Fruit fly (Drosophila melanogaster) whole organism, embryonic: ENCODE measurements around the gene CG17778.

Experiments used
- Atf-2 ChIP-seq: fragments of 200-800 bp; sonication (Bioruptor generic); optimal IDR thresholded peaks from 2 replicates; lab custom pipeline; 2016; ENCODE audit warnings: missing biosample characterization, missing genetic modification characterization
- CG10267 ChIP-seq: fragments of 200-800 bp; sonication (Bioruptor generic); optimal IDR thresholded peaks from 2 replicates; lab custom pipeline; 2018; ENCODE audit warnings: missing biosample characterization, mild to moderate bottlenecking, missing genetic modification characterization, moderate library complexity
- CG10979 ChIP-seq: fragments of 200-800 bp; sonication (Bioruptor generic); optimal IDR thresholded peaks from 2 replicates; lab custom pipeline; 2018; ENCODE audit warnings: missing biosample characterization, mild to moderate bottlenecking, missing genetic modification characterization, moderate library complexity
- CG12659 ChIP-seq: fragments of 200-800 bp; sonication (Bioruptor generic); optimal IDR thresholded peaks from 3 replicates; lab custom pipeline; 2017; ENCODE audit warnings: mild to moderate bottlenecking, missing biosample characterization, missing genetic modification reagents, missing genetic modification characterization
- CG13287 ChIP-seq: fragments of 200-800 bp; sonication (Bioruptor generic); IDR thresholded peaks from 2 replicates; pipeline ENCODE4 v1.3.6; 2022; ENCODE audit warnings: missing biosample characterization, missing genetic modification characterization; ENCODE audit not compliant: partially characterized antibody
- CG14710 ChIP-seq: fragments of 200-800 bp; sonication (Bioruptor generic); optimal IDR thresholded peaks from 3 replicates; lab custom pipeline; 2019; ENCODE audit warnings: missing biosample characterization, mild to moderate bottlenecking, missing genetic modification characterization, moderate library complexity
- CG1603 ChIP-seq: fragments of 200-800 bp; sonication (Bioruptor generic); optimal IDR thresholded peaks from 2 replicates; lab custom pipeline; 2019; ENCODE audit warnings: missing biosample characterization, mild to moderate bottlenecking, missing genetic modification characterization, moderate library complexity
- CG1647 ChIP-seq: fragments of 200-800 bp; sonication (Bioruptor generic); optimal IDR thresholded peaks from 3 replicates; lab custom pipeline; 2016; ENCODE audit warnings: missing biosample characterization, missing genetic modification characterization
- CG17829 ChIP-seq: fragments of 200-800 bp; optimal IDR thresholded peaks from 2 replicates; lab custom pipeline; 2019; ENCODE audit warnings: missing biosample characterization, mild to moderate bottlenecking, missing genetic modification characterization, moderate library complexity
- CG18599 ChIP-seq: fragments of 200-800 bp; sonication (Bioruptor generic); optimal IDR thresholded peaks from 3 replicates; lab custom pipeline; 2017; ENCODE audit warnings: missing biosample characterization, missing genetic modification characterization, mild to moderate bottlenecking, moderate library complexity, missing genetic modification reagents
- CG2116 ChIP-seq: fragments of 200-800 bp; sonication (Bioruptor generic); optimal IDR thresholded peaks from 3 replicates; lab custom pipeline; 2018; ENCODE audit warnings: missing biosample characterization, mild to moderate bottlenecking, missing genetic modification characterization
- CG2120 ChIP-seq: fragments of 200-800 bp; sonication (Bioruptor generic); optimal IDR thresholded peaks from 3 replicates; lab custom pipeline; 2016; ENCODE audit warnings: missing biosample characterization, missing genetic modification characterization
- CG30020 ChIP-seq: fragments of 200-800 bp; optimal IDR thresholded peaks from 2 replicates; lab custom pipeline; 2019; ENCODE audit warnings: missing biosample characterization, mild to moderate bottlenecking, missing genetic modification characterization, moderate library complexity
- CG31365 ChIP-seq: fragments of 200-800 bp; sonication (Bioruptor generic); optimal IDR thresholded peaks from 2 replicates; lab custom pipeline; 2018; ENCODE audit warnings: missing biosample characterization, mild to moderate bottlenecking, missing genetic modification characterization
- CG34422 ChIP-seq: fragments of 200-800 bp; sonication (Bioruptor generic); IDR thresholded peaks from 3 replicates; pipeline ENCODE4 v1.3.6; 2022; ENCODE audit warnings: missing biosample characterization, missing genetic modification characterization
- CG3847 ChIP-seq: fragments of 200-800 bp; sonication (Bioruptor generic); IDR thresholded peaks from 2 replicates; pipeline ENCODE4 v1.3.6; 2022; ENCODE audit warnings: missing biosample characterization, missing genetic modification characterization
- CG42726 ChIP-seq: fragments of 200-800 bp; sonication (Bioruptor generic); IDR thresholded peaks from 2 replicates; pipeline ENCODE4 v1.3.6; 2022; ENCODE audit warnings: missing biosample characterization, missing genetic modification characterization; ENCODE audit not compliant: partially characterized antibody
- CG4707 ChIP-seq: fragments of 200-800 bp; sonication (Bioruptor generic); optimal IDR thresholded peaks from 2 replicates; lab custom pipeline; 2018; ENCODE audit warnings: missing biosample characterization, mild to moderate bottlenecking, missing genetic modification characterization, moderate library complexity
- CG8478 ChIP-seq: fragments of >200 bp; optimal IDR thresholded peaks from 2 replicates; lab custom pipeline; 2018
- CG9932 ChIP-seq: fragments of 200-800 bp; sonication (Bioruptor generic); IDR thresholded peaks from 2 replicates; pipeline ENCODE4 v1.3.6; 2022; ENCODE audit warnings: missing biosample characterization, missing genetic modification characterization
- Deaf1 ChIP-seq: fragments of 200-800 bp; optimal IDR thresholded peaks from 3 replicates; lab custom pipeline; 2019; ENCODE audit warnings: missing biosample characterization, mild to moderate bottlenecking, missing genetic modification characterization, moderate library complexity
- Dip2 ChIP-seq: fragments of 200-800 bp; sonication (Bioruptor generic); IDR thresholded peaks from 2 replicates; pipeline ENCODE4 v1.3.6; 2022; ENCODE audit warnings: missing biosample characterization, missing genetic modification characterization
- Dp ChIP-seq: fragments of 200-800 bp; sonication (Bioruptor generic); optimal IDR thresholded peaks from 2 replicates; lab custom pipeline; 2018; ENCODE audit warnings: missing biosample characterization, mild to moderate bottlenecking, missing genetic modification characterization, moderate library complexity
- E2f2 ChIP-seq: fragments of 200-800 bp; sonication (Bioruptor generic); IDR thresholded peaks from 2 replicates; pipeline ENCODE4 v1.3.6; 2022; ENCODE audit warnings: missing biosample characterization, missing genetic modification characterization
- Ets97D ChIP-seq: fragments of 200-800 bp; sonication (Bioruptor generic); optimal IDR thresholded peaks from 3 replicates; lab custom pipeline; 2016; ENCODE audit warnings: missing biosample characterization, missing genetic modification characterization
- Fer2 ChIP-seq: fragments of 200-800 bp; sonication (Bioruptor generic); optimal IDR thresholded peaks from 2 replicates; lab custom pipeline; 2018; ENCODE audit warnings: missing biosample characterization, mild to moderate bottlenecking, missing genetic modification characterization, moderate library complexity
- GATAe ChIP-seq: fragments of 200-800 bp; sonication (Bioruptor generic); conservative IDR thresholded peaks from 2 replicates; pipeline ENCODE4 v1.3.6; 2022; ENCODE audit warnings: missing biosample characterization, missing genetic modification characterization
- HHEX ChIP-seq: fragments of 200-800 bp; sonication (Bioruptor generic); optimal IDR thresholded peaks from 3 replicates; lab custom pipeline; 2017; ENCODE audit warnings: missing biosample characterization, mild to moderate bottlenecking, missing genetic modification characterization, missing genetic modification reagents
- Hmr ChIP-seq: fragments of 200-800 bp; sonication (Bioruptor generic); optimal IDR thresholded peaks from 3 replicates; lab custom pipeline; 2017; ENCODE audit warnings: mild to moderate bottlenecking, missing biosample characterization, missing genetic modification reagents, missing genetic modification characterization
- Kr ChIP-seq: fragments of 200-800 bp; sonication (Bioruptor generic); optimal IDR thresholded peaks from 2 replicates; lab custom pipeline; 2017; ENCODE audit warnings: missing biosample characterization, mild to moderate bottlenecking, missing genetic modification characterization
- NFAT ChIP-seq: fragments of 200-800 bp; sonication (Bioruptor generic); IDR thresholded peaks from 2 replicates; pipeline ENCODE4 v1.3.6; 2022; ENCODE audit warnings: missing biosample characterization, missing genetic modification characterization
- Oli ChIP-seq: fragments of 200-800 bp; sonication (Bioruptor generic); optimal IDR thresholded peaks from 2 replicates; lab custom pipeline; 2018; ENCODE audit warnings: missing biosample characterization, mild to moderate bottlenecking, missing genetic modification characterization, moderate library complexity
- Usf ChIP-seq: fragments of 200-800 bp; sonication (Bioruptor generic); optimal IDR thresholded peaks from 2 replicates; lab custom pipeline; 2017; ENCODE audit warnings: missing genotype, missing biosample characterization, missing genetic modification characterization
- cato ChIP-seq: fragments of 200-800 bp; sonication (Bioruptor generic); optimal IDR thresholded peaks from 2 replicates; lab custom pipeline; 2016; ENCODE audit warnings: missing biosample characterization, missing genetic modification characterization, borderline replicate concordance
- cwo ChIP-seq: fragments of 200-800 bp; sonication (Bioruptor generic); optimal IDR thresholded peaks from 3 replicates; lab custom pipeline; 2017; ENCODE audit warnings: missing biosample characterization, missing genetic modification characterization, mild to moderate bottlenecking, moderate library complexity, missing genetic modification reagents
- eyg ChIP-seq: fragments of 200-800 bp; sonication (Bioruptor generic); optimal IDR thresholded peaks from 3 replicates; lab custom pipeline; 2016; ENCODE audit warnings: missing biosample characterization, missing genetic modification characterization
- fru ChIP-seq: fragments of >200 bp; optimal IDR thresholded peaks from 2 replicates; lab custom pipeline; 2017
- gfzf ChIP-seq: fragments of 200-800 bp; sonication (Bioruptor generic); optimal IDR thresholded peaks from 2 replicates; lab custom pipeline; 2016; ENCODE audit warnings: missing biosample characterization, mild to moderate bottlenecking, missing genetic modification characterization, moderate library complexity
- nmo ChIP-seq: fragments of 200-800 bp; sonication (Bioruptor generic); optimal IDR thresholded peaks from 2 replicates; lab custom pipeline; 2018; ENCODE audit warnings: missing biosample characterization, mild to moderate bottlenecking, missing genetic modification characterization, moderate library complexity
- nom ChIP-seq: fragments of 200-800 bp; sonication (Bioruptor generic); optimal IDR thresholded peaks from 2 replicates; lab custom pipeline; 2017; ENCODE audit warnings: missing biosample characterization, missing genetic modification characterization, mild to moderate bottlenecking, moderate library complexity, missing genetic modification reagents
- sna ChIP-seq: fragments of 200-800 bp; sonication (Bioruptor generic); IDR thresholded peaks from 2 replicates; pipeline ENCODE4 v1.3.6; 2022; ENCODE audit warnings: missing biosample characterization, missing genetic modification characterization; ENCODE audit not compliant: partially characterized antibody
- sob ChIP-seq: fragments of 200-800 bp; sonication (Bioruptor generic); IDR thresholded peaks from 2 replicates; pipeline ENCODE4 v1.3.6; 2022; ENCODE audit warnings: missing biosample characterization, missing genetic modification characterization
- sqz ChIP-seq: fragments of 200-800 bp; sonication (Bioruptor generic); optimal IDR thresholded peaks from 3 replicates; lab custom pipeline; 2018; ENCODE audit warnings: missing biosample characterization, mild to moderate bottlenecking, missing genetic modification characterization
- trem ChIP-seq: fragments of 200-800 bp; optimal IDR thresholded peaks from 3 replicates; lab custom pipeline; 2019; ENCODE audit warnings: missing biosample characterization, mild to moderate bottlenecking, missing genetic modification characterization, moderate library complexity

Gene CG17778

dm6 chrX:529724-530603 lies 35.5 kb downstream of the CG17778 start, which contains the start of the genes CG4293 and Appl (continued):
- TF ChIP-seq Dp (GFP tag; lab: Kevin White, UChicago), result peak; percentile 16
- TF ChIP-seq CG4707 (GFP tag; lab: Kevin White, UChicago), result no peak
- no peak for TF ChIP-seq HHEX
- peak; percentile 54; the same call in 1 of the 3 replicates for TF ChIP-seq CG34422 (GFP tag; lab: Robert Waterston, UW)
- TF ChIP-seq E2f2 (GFP tag; lab: Robert Waterston, UW), result 0 out of 2 replicates have a peak, but pooled peaks have one; percentile 33
- peak; percentile 51 for TF ChIP-seq CG10267 (tag; lab: Kevin White, UChicago)
- no peak for TF ChIP-seq Oli
- peak; percentile 11 for TF ChIP-seq CG10979 (tag; lab: Kevin White, UChicago)
- TF ChIP-seq CG31365 (tag; lab: Kevin White, UChicago), result peak; percentile 13
- no peak for TF ChIP-seq Atf-2 (GFP tag; lab: Kevin White, UChicago)
- peak; percentile 43; the same call in 1 of the 2 replicates for TF ChIP-seq CG3847 (GFP tag; lab: Robert Waterston, UW)
- peak; percentile 34 for TF ChIP-seq Ets97D (GFP tag; lab: Kevin White, UChicago)
- no peak for TF ChIP-seq Fer2 (tag; lab: Kevin White, UChicago)
- TF ChIP-seq CG12659 (GFP tag; lab: Kevin White, UChicago), result peak; percentile 22
- TF ChIP-seq CG2120 (GFP tag; lab: Kevin White, UChicago), result peak; percentile 13
- no peak for TF ChIP-seq GATAe
- TF ChIP-seq CG14710 (tag; lab: Kevin White, UChicago), result peak; percentile 56
- TF ChIP-seq trem, result peak; percentile 58
- TF ChIP-seq eyg (GFP tag; lab: Kevin White, UChicago), result no peak
- TF ChIP-seq sna (GFP tag; lab: Robert Waterston, UW), result 0 out of 2 replicates have a peak, but pooled peaks have one; percentile 20
- peak; percentile 11 for TF ChIP-seq CG17829 (tag; lab: Kevin White, UChicago)
- peak; percentile 46; the same call in 1 of the 2 replicates for TF ChIP-seq CG42726
- peak; percentile 39; the same call in 1 of the 2 replicates for TF ChIP-seq CG13287 (GFP tag; lab: Robert Waterston, UW)
- peak; percentile 51 for TF ChIP-seq Hmr
- TF ChIP-seq CG8478 (lab: Kevin White, UChicago), result peak; percentile 85
- TF ChIP-seq Kr (GFP tag; lab: Kevin White, UChicago), result no peak
- no peak for TF ChIP-seq NFAT (GFP tag; lab: Robert Waterston, UW)
- TF ChIP-seq CG2116 (GFP tag; lab: Kevin White, UChicago), result peak; percentile 62
- peak; percentile 6 for TF ChIP-seq CG18599 (GFP tag; lab: Kevin White, UChicago)
- no peak for TF ChIP-seq CG1647 (GFP tag; lab: Kevin White, UChicago)
- TF ChIP-seq cwo, result no peak
- no peak for TF ChIP-seq cato (GFP tag; lab: Kevin White, UChicago)
- TF ChIP-seq CG9932, result peak; percentile 33; the same call in 1 of the 2 replicates
- TF ChIP-seq nmo (GFP tag; lab: Kevin White, UChicago), result peak; percentile 36
- TF ChIP-seq CG30020, result no peak
- TF ChIP-seq Usf (GFP tag; lab: Kevin White, UChicago), result no peak
- TF ChIP-seq nom (GFP tag; lab: Kevin White, UChicago), result peak; percentile 1
- TF ChIP-seq fru (lab: Kevin White, UChicago), result no peak
- no peak for TF ChIP-seq sqz (GFP tag; lab: Kevin White, UChicago)
- TF ChIP-seq Dip2 (GFP tag; lab: Robert Waterston, UW), result 0 out of 2 replicates have a peak, but pooled peaks have one; percentile 37
- TF ChIP-seq gfzf (GFP tag; lab: Kevin White, UChicago), result peak; percentile 88
- no peak for TF ChIP-seq sob (GFP tag; lab: Robert Waterston, UW)
- peak; percentile 64 for TF ChIP-seq Deaf1
- peak; percentile 69 for TF ChIP-seq CG1603
